Fruit fly (Drosophila melanogaster): ENCODE results near the gene Spase22-23.

dm6 chr3R:24216017-24216416 lies 13.8 kb downstream of the Spase22-23 start:
- TF ChIP-seq Pif1B (GFP tag; optimal IDR thresholded peaks at IDR 0.05) (no peak), CG32121 (GFP tag; IDR thresholded peaks at IDR 0.05) (no peak), gl (tag; optimal IDR thresholded peaks at IDR 0.05) (no peak), Snoo (tag; optimal IDR thresholded peaks at IDR 0.05) (no peak), CG12605 (GFP tag; IDR thresholded peaks at IDR 0.05) (no peak), CG14655 (GFP tag; optimal IDR thresholded peaks at IDR 0.05) (no peak), D1 (tag; optimal IDR thresholded peaks at IDR 0.05) (no peak), Ets98B (GFP tag; IDR thresholded peaks at IDR 0.05) (no peak), fd96Ca (GFP tag; IDR thresholded peaks at IDR 0.05) (no peak)
